Worm (Caenorhabditis elegans): ENCODE results near the gene ubc-18.

The ubc-18 gene

DNA sequence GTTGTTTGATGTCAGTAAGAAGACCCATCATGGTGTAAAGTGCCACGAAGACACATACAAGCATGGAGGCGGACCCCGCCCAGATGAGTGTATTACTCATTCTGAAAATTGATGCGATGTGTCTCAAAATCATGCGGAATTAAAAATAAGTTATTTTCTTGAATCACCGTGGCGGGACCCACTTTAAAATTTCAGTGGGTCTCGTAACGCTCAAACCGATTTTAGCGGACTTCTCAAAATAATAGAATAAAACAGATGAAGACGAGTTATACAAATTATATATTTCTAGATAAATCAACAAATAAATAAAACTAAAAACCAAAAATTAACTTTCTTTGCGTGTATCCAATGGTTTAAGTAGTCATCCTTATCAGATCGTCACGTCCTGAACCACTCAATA, 47.9 kb downstream of the ubc-18 start, which contains the start of gene col-8:
Gene col-8 (minus strand): TSS at position 101 of the 400 bp plus-strand sequence.
- TF ChIP-seq fos-1 (tag; optimal IDR thresholded peaks at IDR 0.05) (no peak), zag-1 (tag; optimal IDR thresholded peaks at IDR 0.05) (no peak)

ce11 chrIII:7019724-7020123, 48.6 kb downstream of the ubc-18 start:
- no peak for TF ChIP-seq snpc-4 (tag; optimal IDR thresholded peaks at IDR 0.05)
- TF ChIP-seq nhr-11 (tag; optimal IDR thresholded peaks at IDR 0.05): no peak

Data from whole organism, L3 larva.